Worm (Caenorhabditis elegans) whole organism, late embryonic: ENCODE data around the gene Y55H10A.2.

ENCODE experiments used
- ama-1 ChIP-seq: fragments of 150-350 bp; optimal IDR thresholded peaks from 2 replicates; lab custom pipeline; 2014
- ceh-22 ChIP-seq: sonication (generic microtip); optimal IDR thresholded peaks from 2 replicates; lab custom pipeline; 2017; ENCODE audit warnings: missing biosample characterization, missing genetic modification characterization
- ceh-6 ChIP-seq: fragments of 200-800 bp; sonication (Bioruptor generic); optimal IDR thresholded peaks from 2 replicates; lab custom pipeline; 2018; ENCODE audit warnings: mild to moderate bottlenecking, missing genetic modification characterization, missing compliant biosample characterization
- elt-2 ChIP-seq: sonication (generic microtip); optimal IDR thresholded peaks from 2 replicates; lab custom pipeline; 2016; ENCODE audit warnings: missing genetic modification reagents, missing genetic modification characterization, missing compliant biosample characterization
- elt-4 ChIP-seq: sonication (generic microtip); optimal IDR thresholded peaks from 2 replicates; lab custom pipeline; 2016; ENCODE audit warnings: missing genetic modification characterization, missing compliant biosample characterization
- eyg-1 ChIP-seq: sonication (generic microtip); optimal IDR thresholded peaks from 2 replicates; lab custom pipeline; 2016; ENCODE audit warnings: missing genotype, missing genetic modification characterization, missing compliant biosample characterization
- fkh-10 ChIP-seq: fragments of 150-350 bp; optimal IDR thresholded peaks from 2 replicates; lab custom pipeline; 2014; ENCODE audit warnings: missing biosample characterization, missing genetic modification reagents, missing genetic modification characterization
- npax-4 ChIP-seq: sonication (generic microtip); optimal IDR thresholded peaks from 2 replicates; lab custom pipeline; 2016; ENCODE audit warnings: missing genetic modification characterization, missing compliant biosample characterization
- odd-2 ChIP-seq: sonication (generic microtip); optimal IDR thresholded peaks from 2 replicates; lab custom pipeline; 2017; ENCODE audit warnings: antibody characterized with exemption, mild to moderate bottlenecking, missing genetic modification characterization, missing compliant biosample characterization
- pag-3 ChIP-seq: sonication (generic microtip); optimal IDR thresholded peaks from 2 replicates; lab custom pipeline; 2016; ENCODE audit warnings: missing compliant biosample characterization, missing genetic modification characterization, borderline replicate concordance
- pha-2 ChIP-seq: sonication (generic microtip); optimal IDR thresholded peaks from 2 replicates; lab custom pipeline; 2017; ENCODE audit warnings: mild to moderate bottlenecking, missing genetic modification characterization, missing compliant biosample characterization
- pha-4 ChIP-seq: fragments of 150-350 bp; optimal IDR thresholded peaks from 2 replicates; lab custom pipeline; 2018; ENCODE audit warnings: missing biosample characterization, missing genetic modification reagents, missing genetic modification characterization
- syd-9 ChIP-seq: sonication (generic microtip); optimal IDR thresholded peaks from 2 replicates; lab custom pipeline; 2016; ENCODE audit warnings: mild to moderate bottlenecking, missing genetic modification characterization, moderate library complexity, missing compliant biosample characterization
- zip-5 ChIP-seq: sonication (generic microtip); optimal IDR thresholded peaks from 2 replicates; lab custom pipeline; 2016; ENCODE audit warnings: missing genetic modification characterization, missing compliant biosample characterization

DNA sequence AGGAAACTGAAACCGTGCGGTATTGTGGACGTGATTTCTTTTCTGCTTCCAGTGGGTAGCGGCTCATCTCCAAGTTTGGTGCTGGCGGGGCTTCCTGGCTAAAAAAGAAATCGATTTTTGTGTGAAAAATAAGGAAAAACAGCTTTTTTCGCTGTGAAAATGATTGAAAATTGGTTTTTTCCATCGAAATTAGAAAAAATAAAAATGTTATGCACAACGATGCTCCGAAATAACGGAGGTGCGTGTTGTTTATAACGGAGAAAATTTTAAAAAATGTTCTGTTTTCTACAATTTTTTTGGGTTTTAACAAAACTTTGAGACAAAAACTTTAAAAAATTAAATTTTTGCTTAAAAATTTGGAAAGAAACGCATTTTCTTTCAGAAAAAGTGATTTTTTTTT lies 19.9 kb downstream of the Y55H10A.2 start:
- TF ChIP-seq pha-4 (tag; lab: Kevin White, UChicago) (no peak), npax-4 (tag; lab: Kevin White, UChicago) (no peak), odd-2 (tag; lab: Kevin White, UChicago) (no peak), eyg-1 (tag; lab: Kevin White, UChicago) (no peak), zip-5 (tag; lab: Kevin White, UChicago) (no peak), ama-1 (no peak), pha-2 (no peak), fkh-10 (GFP tag; lab: Kevin White, UChicago) (no peak), ceh-6 (GFP tag; lab: Kevin White, UChicago) (no peak), elt-4 (tag; lab: Kevin White, UChicago) (no peak), syd-9 (tag; lab: Kevin White, UChicago) (no peak), ceh-22 (no peak), pag-3 (tag; lab: Kevin White, UChicago) (no peak), elt-2 (tag; lab: Kevin White, UChicago) (no peak)
